Worm (Caenorhabditis elegans) whole organism, L3 larva: Measurements from ENCODE around the gene F49F1.11.

Source experiments
- daf-12 ChIP-seq: fragments of 150-350 bp; optimal IDR thresholded peaks from 2 replicates; lab custom pipeline; 2014; ENCODE audit warnings: missing biosample characterization, missing genetic modification reagents, missing genetic modification characterization
- eor-1 ChIP-seq, 2 experiments: fragments of 150-350 bp; optimal IDR thresholded peaks; 2 replicates each; lab custom pipeline; 2014 to 2018; ENCODE audit warnings: missing biosample characterization in 2 of 2, missing genetic modification characterization in 2 of 2

The F49F1.11 gene

DNA sequence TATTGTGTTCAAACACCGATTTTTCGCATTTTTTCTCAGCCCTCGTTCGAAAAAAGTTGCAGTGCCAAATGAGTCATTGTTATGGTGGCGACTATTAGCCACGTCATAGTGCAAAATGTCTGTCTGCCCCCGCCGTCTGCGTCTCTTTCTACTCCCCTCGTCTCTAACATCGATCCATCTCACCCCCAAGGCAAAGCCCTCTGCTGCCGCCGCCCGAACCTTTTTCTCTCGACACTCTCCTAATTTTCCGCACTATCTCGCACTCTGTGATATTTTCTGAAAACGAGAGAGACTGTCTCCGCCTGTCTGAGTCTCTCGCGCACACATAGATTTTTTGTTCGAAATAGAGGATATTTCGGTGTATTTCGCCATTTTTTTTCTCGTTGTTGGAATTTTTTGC is 48.1 kb downstream of the F49F1.11 start (continued):
- TF ChIP-seq daf-12: no peak
- TF ChIP-seq eor-1 (tag; optimal IDR thresholded peaks at IDR 0.05; lab: Kevin White, UChicago): no peak
- TF ChIP-seq, all 47 proteins: peak for 20
